Worm (Caenorhabditis elegans) whole organism, L2 larva: Measurements from ENCODE around the gene C49A9.4.

Experiments used
- C34F6.9 ChIP-seq: fragments of 150-350 bp; optimal IDR thresholded peaks from 2 replicates; lab custom pipeline; 2014; ENCODE audit warnings: missing biosample characterization, missing genetic modification characterization
- R02D3.7 ChIP-seq: fragments of 150-350 bp; optimal IDR thresholded peaks from 2 replicates; lab custom pipeline; 2014; ENCODE audit warnings: missing biosample characterization, missing genetic modification characterization
- alr-1 ChIP-seq: fragments of 150-350 bp; optimal IDR thresholded peaks from 2 replicates; lab custom pipeline; 2014; ENCODE audit warnings: missing biosample characterization, missing genetic modification characterization
- ama-1 ChIP-seq: fragments of 150-350 bp; optimal IDR thresholded peaks from 2 replicates; lab custom pipeline; 2018; ENCODE audit warnings: inconsistent platforms
- ceh-82 ChIP-seq: fragments of 150-350 bp; optimal IDR thresholded peaks from 2 replicates; lab custom pipeline; 2014; ENCODE audit warnings: missing biosample characterization, missing genetic modification characterization
- nhr-10 ChIP-seq: sonication (generic microtip); optimal IDR thresholded peaks from 2 replicates; lab custom pipeline; 2017; ENCODE audit warnings: missing biosample characterization, missing genetic modification characterization
- sma-3 ChIP-seq: sonication (generic microtip); optimal IDR thresholded peaks from 2 replicates; lab custom pipeline; 2016; ENCODE audit warnings: missing genetic modification reagents, missing genetic modification characterization, missing compliant biosample characterization
- unc-39 ChIP-seq: fragments of 150-350 bp; optimal IDR thresholded peaks from 2 replicates; lab custom pipeline; 2014; ENCODE audit warnings: missing biosample characterization, missing genetic modification characterization
- unc-62 ChIP-seq: fragments of 150-350 bp; optimal IDR thresholded peaks from 2 replicates; lab custom pipeline; 2014; ENCODE audit warnings: missing biosample characterization, missing genetic modification reagents, missing genetic modification characterization

DNA sequence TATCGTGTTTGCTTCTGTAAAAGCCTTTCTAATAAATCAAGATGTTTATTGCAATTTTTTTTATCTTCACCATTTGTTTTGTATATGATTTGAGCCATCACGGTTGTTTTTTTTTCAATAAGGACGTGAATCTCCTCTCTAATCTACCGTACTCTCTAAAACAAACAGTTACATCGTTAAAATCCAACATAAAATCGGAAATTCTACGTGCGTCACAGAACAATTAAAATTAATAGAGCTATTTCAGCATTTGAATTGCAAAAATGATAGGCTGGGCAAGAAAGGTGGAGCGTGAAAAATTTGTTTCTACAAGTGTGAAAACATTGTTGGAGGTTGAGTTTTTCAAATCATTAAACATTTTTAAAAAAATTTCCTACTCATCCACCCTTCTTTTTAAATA is 6.1 kb upstream of the C49A9.4 start, which contains the start of gene C49A9.5:
- TF ChIP-seq ama-1 (lab: Kevin White, UChicago) (no peak), C34F6.9 (no peak), alr-1 (no peak), R02D3.7 (tag; lab: Kevin White, UChicago) (no peak), sma-3 (GFP tag; lab: Kevin White, UChicago) (no peak), unc-62 (GFP tag; lab: Kevin White, UChicago) (no peak), unc-39 (tag; lab: Kevin White, UChicago) (no peak), nhr-10 (tag; lab: Kevin White, UChicago) (no peak), ceh-82 (tag; lab: Kevin White, UChicago) (no peak)
